Fruit fly (Drosophila melanogaster): ENCODE results near the gene CG34178.

CG34178 gene

DNA sequence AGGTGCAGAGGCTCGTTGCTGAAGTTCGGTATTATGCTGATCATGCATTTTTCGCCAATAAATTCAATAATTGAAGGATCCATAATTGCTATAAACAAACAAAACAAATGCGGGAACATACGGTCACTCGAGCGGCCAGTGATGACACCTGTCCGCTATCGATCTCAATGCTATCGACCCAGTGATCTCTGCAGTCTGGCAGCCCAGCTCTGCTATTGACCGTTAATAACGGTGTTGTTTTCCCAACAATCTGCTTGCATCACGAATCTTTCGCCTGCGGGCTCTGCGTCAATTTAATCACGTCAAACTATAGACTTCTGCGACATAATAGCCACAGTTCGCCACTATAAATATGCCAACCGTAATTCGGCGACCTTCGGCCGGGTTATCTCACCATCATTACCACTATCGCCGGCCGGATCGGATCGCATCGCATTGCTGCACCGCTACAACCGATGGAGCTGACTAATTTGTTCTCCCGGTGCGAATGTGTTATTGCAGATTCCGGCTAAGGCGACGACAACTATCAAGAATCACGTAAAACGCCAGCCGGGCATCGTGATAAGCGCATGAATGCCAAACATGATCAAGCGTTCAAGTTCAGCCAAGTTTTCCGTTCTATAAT, 46.7 kb upstream of the CG34178 start, which contains the start of gene Psf2 (continued):
- no peak for TF ChIP-seq CG17829 (tag; optimal IDR thresholded peaks at IDR 0.05)
- TF ChIP-seq CG7963 (GFP tag; IDR thresholded peaks at IDR 0.05; ENCODE audit: partially characterized antibody) = peak; percentile 57; the same call in 2 of the 3 replicates
- TF ChIP-seq gfzf (GFP tag; optimal IDR thresholded peaks at IDR 0.05) = peak; percentile 52
- TF ChIP-seq CG2116 (GFP tag; optimal IDR thresholded peaks at IDR 0.05) = peak; percentile 73
- TF ChIP-seq CG32772 (GFP tag; IDR thresholded peaks at IDR 0.05) = no peak
- TF ChIP-seq CG4282 (GFP tag; optimal IDR thresholded peaks at IDR 0.05) = peak; percentile 19
- TF ChIP-seq lov (optimal IDR thresholded peaks at IDR 0.05) = no peak
- 0 out of 3 replicates have a peak, but pooled peaks have one; percentile 24 for TF ChIP-seq lov (GFP tag; IDR thresholded peaks at IDR 0.05)
- peak; percentile 69 for TF ChIP-seq CG9797 (GFP tag; optimal IDR thresholded peaks at IDR 0.05)
- no peak for TF ChIP-seq odd (GFP tag; optimal IDR thresholded peaks at IDR 0.05)
- 0 out of 3 replicates have a peak, but pooled peaks have one; percentile 0 for TF ChIP-seq CG34422 (GFP tag; IDR thresholded peaks at IDR 0.05)
- 0 out of 2 replicates have a peak, but pooled peaks have one; percentile 25 for TF ChIP-seq sna (GFP tag; IDR thresholded peaks at IDR 0.05; ENCODE audit: partially characterized antibody)
- peak; percentile 63 for TF ChIP-seq Scr (GFP tag; IDR thresholded peaks at IDR 0.05; ENCODE audit: partially characterized antibody)
- TF ChIP-seq ac (GFP tag; optimal IDR thresholded peaks at IDR 0.05) = no peak
- TF ChIP-seq sens-2 (GFP tag; IDR thresholded peaks at IDR 0.05) = no peak
- TF ChIP-seq HmgZ (tag; optimal IDR thresholded peaks at IDR 0.05) = peak; percentile 7
- TF ChIP-seq Sin3A (optimal IDR thresholded peaks at IDR 0.05) = peak; percentile 25
- peak; percentile 45; the same call in 2 of the 3 replicates for TF ChIP-seq vnd (GFP tag; IDR thresholded peaks at IDR 0.05; ENCODE audit: partially characterized antibody)

DNA sequence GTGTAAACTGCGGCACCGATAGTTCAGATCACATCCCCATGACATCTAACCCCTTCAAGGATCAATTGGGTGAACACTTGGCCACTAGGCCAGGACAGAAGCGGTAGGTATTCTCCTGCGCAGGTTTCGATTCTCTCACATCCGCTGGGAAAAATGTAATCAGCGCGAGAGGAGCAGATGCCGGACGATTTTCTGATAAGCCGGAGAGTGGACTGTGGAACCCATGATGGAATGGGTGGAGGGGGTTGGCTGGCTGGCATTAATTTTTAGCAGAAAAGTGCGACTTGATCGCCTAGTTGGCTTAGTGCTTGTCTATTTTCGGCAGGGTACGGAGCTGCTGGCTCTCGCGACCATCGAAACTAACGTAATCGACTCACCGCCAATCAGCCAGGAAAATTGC, 45.7 kb upstream of the CG34178 start, which contains the start of gene Tps1:
Tps1 (plus strand) TSS at position 301 of the 400 bp plus-strand sequence.
- TF ChIP-seq pros (GFP tag; optimal IDR thresholded peaks at IDR 0.05) (no peak), CTCF (GFP tag; optimal IDR thresholded peaks at IDR 0.05) (no peak), Camta (GFP tag; optimal IDR thresholded peaks at IDR 0.05) (no peak), CG1602 (GFP tag; optimal IDR thresholded peaks at IDR 0.05) (no peak), ham (GFP tag; IDR thresholded peaks at IDR 0.05) (0 out of 2 replicates have a peak, but pooled peaks have one; percentile 12), CG34376 (GFP tag; optimal IDR thresholded peaks at IDR 0.05) (peak; percentile 64), CG6175 (GFP tag; IDR thresholded peaks at IDR 0.05) (no peak), sug (tag; optimal IDR thresholded peaks at IDR 0.05) (peak; percentile 6), nom (GFP tag; optimal IDR thresholded peaks at IDR 0.05) (peak; percentile 42)

DNA sequence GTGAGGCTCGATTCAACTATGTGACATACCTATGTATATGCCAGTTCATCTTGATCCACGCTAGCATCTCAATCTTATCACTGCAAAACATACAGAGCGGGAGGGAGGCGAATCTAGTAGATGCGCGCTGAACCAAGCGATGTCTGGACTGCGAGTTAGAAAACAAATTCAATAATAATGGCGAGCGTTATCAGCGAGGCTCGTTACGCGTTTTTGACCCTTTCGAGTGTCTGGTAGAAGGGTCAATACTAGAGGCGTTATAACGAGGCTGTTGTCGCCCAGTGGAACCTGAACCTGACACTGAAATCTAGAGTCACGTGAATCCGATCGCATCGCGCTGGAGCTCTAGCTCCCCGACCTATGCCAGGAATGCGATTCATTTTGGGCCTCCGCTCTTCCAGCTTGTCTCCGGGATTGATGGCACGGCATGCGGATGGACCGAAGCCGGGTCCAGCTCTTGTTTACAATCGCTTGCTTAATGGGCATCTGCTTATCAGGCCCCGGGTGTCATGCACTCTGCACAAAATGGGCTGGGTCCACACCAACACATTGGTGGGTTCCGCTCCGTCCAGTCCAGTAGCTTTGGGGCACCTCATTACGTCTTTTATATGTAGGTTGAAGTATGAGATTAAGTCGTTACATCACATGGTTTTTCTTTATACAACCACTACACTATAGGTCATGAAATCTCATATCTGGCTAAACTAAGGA, 44.1 kb upstream of the CG34178 start:
- no peak for TF ChIP-seq Hey (tag; optimal IDR thresholded peaks at IDR 0.05)
- no peak for TF ChIP-seq Vsx1 (GFP tag; optimal IDR thresholded peaks at IDR 0.05)
- TF ChIP-seq cwo (GFP tag; optimal IDR thresholded peaks at IDR 0.05) = peak; percentile 94
- TF ChIP-seq Bdp1 (GFP tag; optimal IDR thresholded peaks at IDR 0.05) = no peak
- no peak for TF ChIP-seq ATbp (GFP tag; optimal IDR thresholded peaks at IDR 0.05)
- TF ChIP-seq Nf-YB (GFP tag; optimal IDR thresholded peaks at IDR 0.05) = no peak
- TF ChIP-seq CG11504 (tag; optimal IDR thresholded peaks at IDR 0.05) = no peak
- no peak for TF ChIP-seq CG10147 (GFP tag; optimal IDR thresholded peaks at IDR 0.05)
- no peak for TF ChIP-seq dpn (GFP tag; optimal IDR thresholded peaks at IDR 0.05)
- no peak for TF ChIP-seq nerfin-2 (GFP tag; IDR thresholded peaks at IDR 0.05; ENCODE audit: partially characterized antibody)
- no peak for TF ChIP-seq crol (GFP tag; IDR thresholded peaks at IDR 0.05)
- TF ChIP-seq crc (GFP tag; optimal IDR thresholded peaks at IDR 0.05) = no peak
- no peak for TF ChIP-seq sisA (GFP tag; IDR thresholded peaks at IDR 0.05)
- no peak for TF ChIP-seq CG7556 (GFP tag; optimal IDR thresholded peaks at IDR 0.05)
- TF ChIP-seq pb (GFP tag; optimal IDR thresholded peaks at IDR 0.05) = no peak
- no peak for TF ChIP-seq CG7928 (GFP tag; optimal IDR thresholded peaks at IDR 0.05)
- no peak for TF ChIP-seq CG11695 (GFP tag; IDR thresholded peaks at IDR 0.05)
- TF ChIP-seq CG10543 (GFP tag; optimal IDR thresholded peaks at IDR 0.05) = peak; percentile 50
- TF ChIP-seq sug (tag; optimal IDR thresholded peaks at IDR 0.05) = peak; percentile 79
- TF ChIP-seq CG42726 (GFP tag; IDR thresholded peaks at IDR 0.05; ENCODE audit: partially characterized antibody) = no peak
- no peak for TF ChIP-seq ems (GFP tag; optimal IDR thresholded peaks at IDR 0.05)
